Worm (Caenorhabditis elegans) whole organism, L4/young adult: Measurements from ENCODE around the gene sas-4.

Experiments
- W03F9.2 ChIP-seq: fragments of 150-350 bp; optimal IDR thresholded peaks from 2 replicates; lab custom pipeline; 2014; ENCODE audit warnings: missing biosample characterization, missing genetic modification characterization
- dao-5 ChIP-seq: sonication (generic microtip); optimal IDR thresholded peaks from 2 replicates; lab custom pipeline; 2016; ENCODE audit warnings: missing genotype, missing genetic modification characterization, moderate library complexity, missing compliant biosample characterization
- him-1 ChIP-seq: sonication (generic microtip); optimal IDR thresholded peaks from 2 replicates; lab custom pipeline; 2016; ENCODE audit warnings: missing genotype, missing genetic modification reagents, missing genetic modification characterization, missing compliant biosample characterization

DNA sequence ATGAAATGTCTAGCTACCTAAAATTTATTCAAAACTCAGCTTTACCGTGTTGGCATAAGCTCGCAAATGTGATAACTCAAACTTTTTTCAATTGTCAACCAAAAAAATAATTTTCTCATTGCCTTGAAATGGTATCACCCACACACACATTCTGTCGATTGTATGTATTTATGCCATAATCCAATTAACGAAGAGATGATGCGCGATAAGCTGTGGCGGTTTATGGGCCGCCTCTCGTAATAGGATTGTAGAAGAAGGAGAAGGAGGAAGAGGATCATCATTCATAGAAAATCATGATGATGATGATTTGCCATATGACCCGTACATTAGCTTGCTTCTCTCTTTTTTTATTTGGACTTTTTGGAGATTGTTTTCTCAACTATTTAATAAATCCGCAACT, 29.2 kb downstream of the sas-4 start:
- no peak for TF ChIP-seq dao-5 (tag; lab: Kevin White, UChicago)
- no peak for TF ChIP-seq W03F9.2
- no peak for TF ChIP-seq him-1 (tag; lab: Kevin White, UChicago)
